Fruit fly (Drosophila melanogaster) whole organism, wandering third instar larva: ENCODE data around the gene AnxB11.

Experiments used
- Dfd ChIP-seq: fragments of >200 bp; optimal IDR thresholded peaks from 2 replicates; lab custom pipeline; 2017; ENCODE audit warnings: missing biosample characterization, missing genetic modification characterization
- Mio ChIP-seq: sonication (Bioruptor generic); optimal IDR thresholded peaks from 2 replicates; lab custom pipeline; 2016; ENCODE audit warnings: missing biosample characterization, missing genetic modification characterization
- OdsH ChIP-seq: fragments of 200-800 bp; sonication (Bioruptor generic); optimal IDR thresholded peaks from 2 replicates; lab custom pipeline; 2016; ENCODE audit warnings: missing biosample characterization, mild to moderate bottlenecking, missing genetic modification characterization
- Rel ChIP-seq, 2 experiments: fragments of 200-800 bp; sonication (Bioruptor generic) in 1 of 2; optimal IDR thresholded peaks; 2 replicates in 1 of 2; 3 replicates in 1 of 2; lab custom pipeline; 2016 to 2019; ENCODE audit warnings: mild to moderate bottlenecking in 2 of 2, missing biosample characterization in 2 of 2, missing genetic modification characterization in 2 of 2, moderate library complexity in 1 of 2
- br ChIP-seq: fragments of 200-800 bp; sonication (Bioruptor generic); optimal IDR thresholded peaks from 2 replicates; lab custom pipeline; 2016; ENCODE audit warnings: missing biosample characterization, missing genetic modification characterization
- dsf ChIP-seq: sonication (Bioruptor generic); optimal IDR thresholded peaks from 2 replicates; lab custom pipeline; 2016; ENCODE audit warnings: missing biosample characterization, missing genetic modification characterization, borderline replicate concordance
- ey ChIP-seq: fragments of 200-800 bp; sonication (Bioruptor generic); optimal IDR thresholded peaks from 2 replicates; lab custom pipeline; 2016; ENCODE audit warnings: missing biosample characterization, missing genetic modification characterization
- fru ChIP-seq: fragments of 200-800 bp; sonication (Bioruptor generic); optimal IDR thresholded peaks from 3 replicates; lab custom pipeline; 2016; ENCODE audit warnings: missing biosample characterization, mild to moderate bottlenecking, missing genetic modification characterization
- h ChIP-seq: fragments of 200-800 bp; sonication (Bioruptor generic); optimal IDR thresholded peaks from 3 replicates; lab custom pipeline; 2016; ENCODE audit warnings: missing biosample characterization, mild to moderate bottlenecking, missing genetic modification characterization
- pan ChIP-seq: fragments of >200 bp; optimal IDR thresholded peaks from 2 replicates; lab custom pipeline; 2017
- psq ChIP-seq: fragments of 200-800 bp; sonication (Bioruptor generic); optimal IDR thresholded peaks from 3 replicates; lab custom pipeline; 2017; ENCODE audit warnings: missing biosample characterization, mild to moderate bottlenecking, missing genetic modification characterization, moderate library complexity
- sv ChIP-seq: fragments of 200-800 bp; sonication (Bioruptor generic); optimal IDR thresholded peaks from 3 replicates; lab custom pipeline; 2016; ENCODE audit warnings: missing biosample characterization, missing genetic modification characterization
- usp ChIP-seq: fragments of >200 bp; optimal IDR thresholded peaks from 2 replicates; lab custom pipeline; 2017; ENCODE audit warnings: missing biosample characterization, missing genetic modification characterization
- woc ChIP-seq: sonication (Bioruptor generic); optimal IDR thresholded peaks from 2 replicates; lab custom pipeline; 2016; ENCODE audit warnings: missing biosample characterization, mild to moderate bottlenecking, missing genetic modification characterization

- TF ChIP-seq ey (GFP tag; lab: Kevin White, UChicago) (no peak), pan (no peak), usp (no peak), OdsH (GFP tag; lab: Kevin White, UChicago) (no peak), br (GFP tag; lab: Kevin White, UChicago) (no peak), Dfd (GFP tag; lab: Kevin White, UChicago) (no peak), woc (GFP tag; lab: Kevin White, UChicago) (no peak), dsf (no peak), Rel (GFP tag; optimal IDR thresholded peaks at IDR 0.05; lab: Kevin White, UChicago) (no peak), Rel (tag; optimal IDR thresholded peaks at IDR 0.05; lab: Kevin White, UChicago) (no peak), psq (GFP tag; lab: Kevin White, UChicago) (peak; percentile 1), Mio (no peak), fru (no peak), h (GFP tag; lab: Kevin White, UChicago) (no peak), sv (GFP tag; lab: Kevin White, UChicago) (no peak)
Measured at dm6 chrX:16383667-16384515, 38.2 kb downstream of the AnxB11 start.
